Worm (Caenorhabditis elegans) whole organism, young adult: ENCODE results near the gene ttr-5.

Experiments used
- C06A6.2 ChIP-seq: fragments of 200-800 bp; sonication (Bioruptor generic); conservative IDR thresholded peaks from 2 replicates; pipeline ENCODE4 v1.3.6; 2022; ENCODE audit warnings: missing genetic modification characterization, missing compliant biosample characterization
- C17E4.6 ChIP-seq: fragments of 200-800 bp; sonication (Bioruptor generic); IDR thresholded peaks from 2 replicates; pipeline ENCODE4 v1.3.6; 2022; ENCODE audit warnings: missing genetic modification reagents, missing genetic modification characterization, missing compliant biosample characterization
- D2030.7 ChIP-seq: fragments of 200-800 bp; sonication (Bioruptor generic); IDR thresholded peaks from 2 replicates; pipeline ENCODE4 v1.3.6; 2022; ENCODE audit warnings: missing genetic modification reagents, missing genetic modification characterization, missing compliant biosample characterization
- F23B12.7 ChIP-seq: sonication (generic microtip); optimal IDR thresholded peaks from 2 replicates; lab custom pipeline; 2017; ENCODE audit warnings: missing genetic modification characterization, mild to moderate bottlenecking, missing compliant biosample characterization, antibody characterized with exemption, moderate library complexity; ENCODE audit not compliant: insufficient read depth
- F39B2.1 ChIP-seq: fragments of 200-800 bp; sonication (Bioruptor generic); IDR thresholded peaks from 2 replicates; pipeline ENCODE4 v1.3.6; 2022; ENCODE audit warnings: missing genetic modification reagents, missing genetic modification characterization, missing compliant biosample characterization
- F49E8.2 ChIP-seq: sonication (generic microtip); optimal IDR thresholded peaks from 3 replicates; lab custom pipeline; 2017; ENCODE audit warnings: missing genetic modification characterization, mild to moderate bottlenecking, missing compliant biosample characterization, antibody characterized with exemption, moderate library complexity; ENCODE audit not compliant: insufficient read depth
- F52B5.7 ChIP-seq: sonication (generic microtip); optimal IDR thresholded peaks from 2 replicates; lab custom pipeline; 2016; ENCODE audit warnings: mild to moderate bottlenecking, missing genetic modification characterization, missing compliant biosample characterization
- F55B11.4 ChIP-seq: sonication (generic microtip); optimal IDR thresholded peaks from 2 replicates; lab custom pipeline; 2016; ENCODE audit warnings: missing compliant biosample characterization, missing genetic modification characterization, borderline replicate concordance; ENCODE audit not compliant: insufficient read depth
- T26A5.8 ChIP-seq: sonication (generic microtip); optimal IDR thresholded peaks from 2 replicates; lab custom pipeline; 2016; ENCODE audit warnings: missing genetic modification characterization, missing compliant biosample characterization
- Y53F4B.3 ChIP-seq: fragments of 200-800 bp; sonication (Bioruptor generic); IDR thresholded peaks from 2 replicates; pipeline ENCODE4 v1.3.6; 2022; ENCODE audit warnings: missing genetic modification reagents, missing genetic modification characterization, missing compliant biosample characterization
- Y53G8AR.9 ChIP-seq: fragments of 200-800 bp; sonication (Bioruptor generic); conservative IDR thresholded peaks from 2 replicates; pipeline ENCODE4 v1.3.6; 2022; ENCODE audit warnings: missing genetic modification reagents, missing genetic modification characterization, missing compliant biosample characterization
- Y56A3A.18 ChIP-seq: fragments of 200-800 bp; sonication (Bioruptor generic); IDR thresholded peaks from 2 replicates; pipeline ENCODE4 v1.3.6; 2022; ENCODE audit warnings: missing genetic modification reagents, missing genetic modification characterization, missing compliant biosample characterization
- Y95B8A.8 ChIP-seq: fragments of 200-800 bp; sonication (Bioruptor generic); IDR thresholded peaks from 2 replicates; pipeline ENCODE4 v1.3.6; 2022; ENCODE audit warnings: missing genetic modification reagents, missing genetic modification characterization, missing compliant biosample characterization
- ama-1 ChIP-seq, 3 experiments: fragments of 150-350 bp in 1 of 3; sonication (generic microtip) in 2 of 3; optimal IDR thresholded peaks; 2 replicates each; lab custom pipeline; 2014 to 2018; ENCODE audit warnings: missing biosample characterization in 2 of 3, missing genetic modification characterization in 2 of 3, missing genetic modification reagents in 2 of 3
- athp-1 ChIP-seq: sonication (generic microtip); optimal IDR thresholded peaks from 2 replicates; lab custom pipeline; 2017; ENCODE audit warnings: mild to moderate bottlenecking, missing genetic modification characterization, missing compliant biosample characterization
- attf-5 ChIP-seq: fragments of 200-800 bp; sonication (Bioruptor generic); optimal IDR thresholded peaks from 2 replicates; lab custom pipeline; 2018; ENCODE audit warnings: mild to moderate bottlenecking, missing genetic modification characterization, missing compliant biosample characterization
- bed-1 ChIP-seq: fragments of 200-800 bp; sonication (Bioruptor generic); IDR thresholded peaks from 2 replicates; pipeline ENCODE4 v1.3.6; 2022; ENCODE audit warnings: missing genetic modification reagents, missing genetic modification characterization, missing compliant biosample characterization
- ccch-3 ChIP-seq: fragments of 200-800 bp; sonication (Bioruptor generic); optimal IDR thresholded peaks from 2 replicates; lab custom pipeline; 2018; ENCODE audit warnings: mild to moderate bottlenecking, missing genetic modification characterization, missing compliant biosample characterization
- cebp-1 ChIP-seq, 2 experiments: fragments of 200-800 bp in 1 of 2; sonication (Bioruptor generic) in 1 of 2; sonication (generic microtip) in 1 of 2; IDR thresholded peaks in 1 of 2; optimal IDR thresholded peaks in 1 of 2; 2 replicates each; pipeline versions ENCODE4 v1.3.6 to Lab custom; 2017 to 2022; ENCODE audit warnings: missing compliant biosample characterization in 2 of 2, missing genetic modification characterization in 2 of 2, mild to moderate bottlenecking in 1 of 2, missing genetic modification reagents in 1 of 2, moderate library complexity in 1 of 2
- ekl-4 ChIP-seq: fragments of 200-800 bp; sonication (Bioruptor generic); IDR thresholded peaks from 2 replicates; pipeline ENCODE4 v1.3.6; 2022; ENCODE audit warnings: missing genetic modification reagents, missing genetic modification characterization, missing compliant biosample characterization
- hlh-12 ChIP-seq: sonication (generic microtip); optimal IDR thresholded peaks from 2 replicates; lab custom pipeline; 2016; ENCODE audit warnings: missing genetic modification characterization, missing compliant biosample characterization
- hmg-1.2 ChIP-seq: fragments of 200-800 bp; sonication (Bioruptor generic); IDR thresholded peaks from 2 replicates; pipeline ENCODE4 v1.3.6; 2022; ENCODE audit warnings: missing genetic modification reagents, missing genetic modification characterization, missing compliant biosample characterization
- hrde-1 ChIP-seq: sonication (generic microtip); optimal IDR thresholded peaks from 2 replicates; lab custom pipeline; 2016; ENCODE audit warnings: missing genetic modification characterization, mild to moderate bottlenecking, missing compliant biosample characterization, moderate library complexity, missing genotype, missing genetic modification reagents, borderline replicate concordance
- hsf-1 ChIP-seq: fragments of 200-800 bp; sonication (Bioruptor generic); IDR thresholded peaks from 2 replicates; pipeline ENCODE4 v1.3.6; 2022; ENCODE audit warnings: missing genetic modification reagents, missing genetic modification characterization, missing compliant biosample characterization
- let-607 ChIP-seq, 2 experiments: fragments of 200-800 bp in 1 of 2; sonication (Bioruptor generic) in 1 of 2; sonication (generic microtip) in 1 of 2; optimal IDR thresholded peaks; 2 replicates each; lab custom pipeline; 2016 to 2018; ENCODE audit warnings: mild to moderate bottlenecking in 2 of 2, missing compliant biosample characterization in 2 of 2, missing genetic modification characterization in 2 of 2, moderate library complexity in 2 of 2, missing genotype in 1 of 2
- lin-40 ChIP-seq: sonication (generic microtip); optimal IDR thresholded peaks from 2 replicates; lab custom pipeline; 2016; ENCODE audit warnings: missing genetic modification characterization, mild to moderate bottlenecking, missing compliant biosample characterization, missing genotype, missing genetic modification reagents
- lin-54 ChIP-seq: fragments of 200-800 bp; sonication (Bioruptor generic); optimal IDR thresholded peaks from 2 replicates; lab custom pipeline; 2018; ENCODE audit warnings: mild to moderate bottlenecking, missing genetic modification characterization, missing compliant biosample characterization
- lsl-1 ChIP-seq: fragments of 200-800 bp; sonication (Bioruptor generic); optimal IDR thresholded peaks from 2 replicates; lab custom pipeline; 2018; ENCODE audit warnings: mild to moderate bottlenecking, missing genetic modification characterization, moderate library complexity, missing compliant biosample characterization
- mxl-1 ChIP-seq: sonication (generic microtip); optimal IDR thresholded peaks from 2 replicates; lab custom pipeline; 2016; ENCODE audit warnings: missing genetic modification characterization, missing compliant biosample characterization
- nfyb-1 ChIP-seq: fragments of 200-800 bp; sonication (Bioruptor generic); IDR thresholded peaks from 2 replicates; pipeline ENCODE4 v1.3.6; 2022; ENCODE audit warnings: missing genetic modification reagents, missing genetic modification characterization, missing compliant biosample characterization
- nhr-90 ChIP-seq: sonication (generic microtip); optimal IDR thresholded peaks from 2 replicates; lab custom pipeline; 2016; ENCODE audit warnings: missing genotype, mild to moderate bottlenecking, missing genetic modification characterization, missing compliant biosample characterization
- pbrm-1 ChIP-seq: fragments of 200-800 bp; sonication (Bioruptor generic); IDR thresholded peaks from 2 replicates; pipeline ENCODE4 v1.3.6; 2022; ENCODE audit warnings: missing genetic modification reagents, missing genetic modification characterization, missing compliant biosample characterization
- rcor-1 ChIP-seq: fragments of 200-800 bp; sonication (Bioruptor generic); IDR thresholded peaks from 2 replicates; pipeline ENCODE4 v1.3.6; 2022; ENCODE audit warnings: missing genetic modification reagents, missing genetic modification characterization, missing compliant biosample characterization
- sdz-38 ChIP-seq: sonication (generic microtip); optimal IDR thresholded peaks from 2 replicates; lab custom pipeline; 2016; ENCODE audit warnings: missing genotype, missing genetic modification characterization, missing compliant biosample characterization
- snpc-1.1 ChIP-seq: sonication (generic microtip); optimal IDR thresholded peaks from 2 replicates; lab custom pipeline; 2017; ENCODE audit warnings: missing genetic modification characterization, mild to moderate bottlenecking, missing compliant biosample characterization, antibody characterized with exemption, moderate library complexity, missing genotype, missing genetic modification reagents; ENCODE audit not compliant: insufficient read depth
- snpc-4 ChIP-seq, 5 experiments: fragments of 150-350 bp in 1 of 5; sonication (generic microtip) in 4 of 5; optimal IDR thresholded peaks; 2 replicates each; lab custom pipeline; 2014 to 2018; ENCODE audit warnings: missing genetic modification characterization in 5 of 5, missing biosample characterization in 3 of 5, antibody characterized with exemption in 2 of 5, mild to moderate bottlenecking in 2 of 5, missing compliant biosample characterization in 2 of 5, missing genotype in 2 of 5, moderate library complexity in 2 of 5, missing genetic modification reagents in 1 of 5
- unc-62 ChIP-seq: fragments of 150-350 bp; optimal IDR thresholded peaks from 2 replicates; lab custom pipeline; 2014; ENCODE audit warnings: missing biosample characterization, missing genetic modification reagents, missing genetic modification characterization
- xnd-1 ChIP-seq: sonication (generic microtip); optimal IDR thresholded peaks from 2 replicates; lab custom pipeline; 2016; ENCODE audit warnings: missing genotype, missing genetic modification reagents, missing genetic modification characterization, missing compliant biosample characterization
- ztf-22 ChIP-seq: fragments of 200-800 bp; sonication (Bioruptor generic); optimal IDR thresholded peaks from 2 replicates; lab custom pipeline; 2018; ENCODE audit warnings: mild to moderate bottlenecking, missing genetic modification characterization, moderate library complexity, missing compliant biosample characterization
- ztf-3 ChIP-seq: fragments of 200-800 bp; sonication (Bioruptor generic); optimal IDR thresholded peaks from 2 replicates; lab custom pipeline; 2018; ENCODE audit warnings: mild to moderate bottlenecking, missing genetic modification characterization, missing compliant biosample characterization

ttr-5 gene

ce11 chrIII:9291633-9292032, 38.5 kb upstream of the ttr-5 start:
- TF ChIP-seq snpc-4 (GFP tag; optimal IDR thresholded peaks at IDR 0.05; lab: Kevin White, UChicago) (peak; percentile 42), snpc-4 (tag; optimal IDR thresholded peaks at IDR 0.05; lab: Kevin White, UChicago) (peak in 2 of 4 experiments; percentile 89 to 93), snpc-1.1 (tag; lab: Kevin White, UChicago) (peak; percentile 62), pbrm-1 (peak; percentile 27; the same call in 1 of the 2 replicates), hmg-1.2 (peak; percentile 77)

ce11 chrIII:9297345-9297744, 32.8 kb upstream of the ttr-5 start, which contains the start of gene K01B6.4:
TSS of gene K01B6.4 (minus strand) at chrIII:9297445.
- no peak for TF ChIP-seq ccch-3
- TF ChIP-seq F52B5.7 = no peak
- TF ChIP-seq hlh-12 (tag; lab: Kevin White, UChicago) = no peak
- TF ChIP-seq F49E8.2 (tag; lab: Kevin White, UChicago) = no peak
- TF ChIP-seq nhr-90 (tag; lab: Kevin White, UChicago) = no peak
- TF ChIP-seq nfyb-1 (GFP tag; lab: Robert Waterston, UW) = no peak
- no peak for TF ChIP-seq lsl-1 (GFP tag; lab: Kevin White, UChicago)
- TF ChIP-seq hsf-1 (GFP tag; lab: Robert Waterston, UW) = no peak
- TF ChIP-seq C17E4.6 (GFP tag; lab: Robert Waterston, UW) = no peak
- no peak for TF ChIP-seq Y53F4B.3
- TF ChIP-seq snpc-1.1 (tag; lab: Kevin White, UChicago) = no peak
- TF ChIP-seq Y53G8AR.9 (GFP tag; lab: Robert Waterston, UW) = no peak
- TF ChIP-seq attf-5 (GFP tag; lab: Kevin White, UChicago) = no peak
- TF ChIP-seq Y56A3A.18 (GFP tag; lab: Robert Waterston, UW) = no peak

- TF ChIP-seq lin-54 (GFP tag; lab: Kevin White, UChicago) (no peak), ztf-3 (no peak), cebp-1 (GFP tag; IDR thresholded peaks at IDR 0.05; lab: Robert Waterston, UW) (no peak), cebp-1 (tag; optimal IDR thresholded peaks at IDR 0.05; lab: Kevin White, UChicago) (no peak), hrde-1 (no peak), sdz-38 (tag; lab: Kevin White, UChicago) (no peak), Y53F4B.3 (no peak), athp-1 (tag; lab: Kevin White, UChicago) (no peak), F23B12.7 (tag; lab: Kevin White, UChicago) (no peak), D2030.7 (GFP tag; lab: Robert Waterston, UW) (no peak), ztf-22 (GFP tag; lab: Kevin White, UChicago) (no peak), lin-40 (tag; lab: Kevin White, UChicago) (no peak)
- TF ChIP-seq, all 124 proteins: peak for 0
These were observed 31.0 kb upstream of the ttr-5 start for ce11 chrIII:9299116-9299515.

ce11 chrIII:9299919-9300318, 30.2 kb upstream of the ttr-5 start, which contains the start of gene K01B6.3:
TSS of gene K01B6.3 (plus strand) at chrIII:9300219.
- no peak for TF ChIP-seq C06A6.2 (GFP tag; lab: Robert Waterston, UW)
- TF ChIP-seq lin-40 (tag; lab: Kevin White, UChicago) = no peak

- TF ChIP-seq T26A5.8 (tag; lab: Kevin White, UChicago) (no peak), Y95B8A.8 (GFP tag; lab: Robert Waterston, UW) (no peak), F39B2.1 (GFP tag; lab: Robert Waterston, UW) (no peak), ztf-3 (no peak), hlh-12 (tag; lab: Kevin White, UChicago) (no peak), ekl-4 (GFP tag; lab: Robert Waterston, UW) (no peak), bed-1 (GFP tag; lab: Robert Waterston, UW) (no peak), xnd-1 (no peak), F55B11.4 (tag; lab: Kevin White, UChicago) (no peak), ama-1 (optimal IDR thresholded peaks at IDR 0.05; lab: Kevin White, UChicago) (no peak), ama-1 (GFP tag; optimal IDR thresholded peaks at IDR 0.05; lab: Kevin White, UChicago) (no peak), let-607 (tag; optimal IDR thresholded peaks at IDR 0.05; lab: Kevin White, UChicago) (no peak), mxl-1 (tag; lab: Kevin White, UChicago) (no peak), unc-62 (GFP tag; lab: Kevin White, UChicago) (no peak), rcor-1 (GFP tag; lab: Robert Waterston, UW) (no peak)
These were observed 29.4 kb upstream of the ttr-5 start for ce11 chrIII:9300670-9301069.
